Fruit fly (Drosophila melanogaster) whole organism, wandering third instar larva: ENCODE results near the gene eIF2beta.

Source experiments
- Abd-B ChIP-seq: fragments of >200 bp; optimal IDR thresholded peaks from 2 replicates; lab custom pipeline; 2017; ENCODE audit warnings: missing biosample characterization, missing genetic modification characterization
- CG32264 ChIP-seq: fragments of 200-800 bp; sonication (Bioruptor generic); optimal IDR thresholded peaks from 2 replicates; lab custom pipeline; 2016; ENCODE audit warnings: missing biosample characterization, missing genetic modification characterization
- CG9705 ChIP-seq: fragments of 200-800 bp; sonication (Bioruptor generic); optimal IDR thresholded peaks from 2 replicates; lab custom pipeline; 2018; ENCODE audit warnings: missing biosample characterization, mild to moderate bottlenecking, missing genetic modification characterization
- CrebA ChIP-seq: fragments of 200-800 bp; sonication (Bioruptor generic); optimal IDR thresholded peaks from 2 replicates; lab custom pipeline; 2016; ENCODE audit warnings: missing biosample characterization, mild to moderate bottlenecking, missing genetic modification characterization, borderline replicate concordance
- Dfd ChIP-seq: fragments of >200 bp; optimal IDR thresholded peaks from 2 replicates; lab custom pipeline; 2017; ENCODE audit warnings: missing biosample characterization, missing genetic modification characterization
- Dif ChIP-seq: fragments of 200-275, 200-300 bp; sonication (Bioruptor generic); optimal IDR thresholded peaks from 2 replicates; lab custom pipeline; 2018; ENCODE audit warnings: missing biosample characterization, missing genetic modification characterization; ENCODE audit not compliant: partially characterized antibody
- GATAd ChIP-seq: sonication (Bioruptor generic); optimal IDR thresholded peaks from 2 replicates; lab custom pipeline; 2016; ENCODE audit warnings: missing biosample characterization, missing genetic modification characterization
- HLH106 ChIP-seq: fragments of 200-800 bp; optimal IDR thresholded peaks from 3 replicates; lab custom pipeline; 2019; ENCODE audit warnings: missing biosample characterization, mild to moderate bottlenecking, missing genetic modification characterization, moderate library complexity
- Hnf4 ChIP-seq: fragments of 200-800 bp; sonication (Bioruptor generic); optimal IDR thresholded peaks from 2 replicates; lab custom pipeline; 2016; ENCODE audit warnings: missing biosample characterization, mild to moderate bottlenecking, missing genetic modification characterization
- Hr78 ChIP-seq: fragments of >200 bp; optimal IDR thresholded peaks from 2 replicates; lab custom pipeline; 2017; ENCODE audit warnings: missing biosample characterization, missing genetic modification characterization
- Hr83 ChIP-seq: fragments of 200-300 bp; sonication (Bioruptor generic); optimal IDR thresholded peaks from 2 replicates; lab custom pipeline; 2016; ENCODE audit warnings: missing biosample characterization, mild to moderate bottlenecking, missing genetic modification characterization, moderate library complexity; ENCODE audit not compliant: poor library complexity, severe bottlenecking
- Jra ChIP-seq: sonication (Bioruptor generic); optimal IDR thresholded peaks from 2 replicates; lab custom pipeline; 2016; ENCODE audit warnings: missing biosample characterization, missing genetic modification characterization
- Mio ChIP-seq: sonication (Bioruptor generic); optimal IDR thresholded peaks from 2 replicates; lab custom pipeline; 2016; ENCODE audit warnings: missing biosample characterization, missing genetic modification characterization
- Myc ChIP-seq: fragments of >200 bp; optimal IDR thresholded peaks from 2 replicates; lab custom pipeline; 2017
- N ChIP-seq: fragments of >200 bp; optimal IDR thresholded peaks from 2 replicates; lab custom pipeline; 2018; ENCODE audit warnings: missing biosample characterization, missing external identifiers, missing genetic modification characterization
- OdsH ChIP-seq: fragments of 200-800 bp; sonication (Bioruptor generic); optimal IDR thresholded peaks from 2 replicates; lab custom pipeline; 2016; ENCODE audit warnings: missing biosample characterization, mild to moderate bottlenecking, missing genetic modification characterization
- Rel ChIP-seq, 2 experiments: fragments of 200-800 bp; sonication (Bioruptor generic) in 1 of 2; optimal IDR thresholded peaks; 2 replicates in 1 of 2; 3 replicates in 1 of 2; lab custom pipeline; 2016 to 2019; ENCODE audit warnings: mild to moderate bottlenecking in 2 of 2, missing biosample characterization in 2 of 2, missing genetic modification characterization in 2 of 2, moderate library complexity in 1 of 2
- Sp1 ChIP-seq: fragments of 200-800 bp; sonication (Bioruptor generic); optimal IDR thresholded peaks from 3 replicates; lab custom pipeline; 2019; ENCODE audit warnings: missing biosample characterization, mild to moderate bottlenecking, missing genetic modification characterization, moderate library complexity
- Vsx2 ChIP-seq: fragments of 200-300, 225-300 bp; sonication (Bioruptor generic); optimal IDR thresholded peaks from 2 replicates; lab custom pipeline; 2018; ENCODE audit warnings: missing biosample characterization, missing genetic modification characterization; ENCODE audit not compliant: partially characterized antibody
- br ChIP-seq: fragments of 200-800 bp; sonication (Bioruptor generic); optimal IDR thresholded peaks from 2 replicates; lab custom pipeline; 2016; ENCODE audit warnings: missing biosample characterization, missing genetic modification characterization
- brk ChIP-seq: fragments of 200-800 bp; sonication (Bioruptor generic); optimal IDR thresholded peaks from 2 replicates; lab custom pipeline; 2016; ENCODE audit warnings: missing biosample characterization, mild to moderate bottlenecking, missing genetic modification characterization
- dl ChIP-seq, 2 experiments: fragments of 175-275, 200-275 bp in 1 of 2; fragments of 200-275 bp in 1 of 2; sonication (Bioruptor generic); optimal IDR thresholded peaks; lab custom pipeline; 2018; ENCODE audit warnings: mild to moderate bottlenecking in 2 of 2, missing biosample characterization in 2 of 2, missing genetic modification characterization in 2 of 2, moderate library complexity in 2 of 2; ENCODE audit not compliant: partially characterized antibody in 2 of 2, insufficient read depth in 1 of 2
- dmrt93B ChIP-seq: fragments of 200-800 bp; sonication (Bioruptor generic); optimal IDR thresholded peaks from 2 replicates; lab custom pipeline; 2018; ENCODE audit warnings: missing biosample characterization, mild to moderate bottlenecking, missing genetic modification characterization
- dsf ChIP-seq: sonication (Bioruptor generic); optimal IDR thresholded peaks from 2 replicates; lab custom pipeline; 2016; ENCODE audit warnings: missing biosample characterization, missing genetic modification characterization, borderline replicate concordance
- ey ChIP-seq: fragments of 200-800 bp; sonication (Bioruptor generic); optimal IDR thresholded peaks from 2 replicates; lab custom pipeline; 2016; ENCODE audit warnings: missing biosample characterization, missing genetic modification characterization
- foxo ChIP-seq, 2 experiments: fragments of 200-800 bp; sonication (Bioruptor generic); optimal IDR thresholded peaks; 2 replicates in 1 of 2; 3 replicates in 1 of 2; lab custom pipeline; 2016 to 2017; ENCODE audit warnings: missing biosample characterization in 2 of 2, missing genetic modification characterization in 2 of 2
- fru ChIP-seq: fragments of 200-800 bp; sonication (Bioruptor generic); optimal IDR thresholded peaks from 3 replicates; lab custom pipeline; 2016; ENCODE audit warnings: missing biosample characterization, mild to moderate bottlenecking, missing genetic modification characterization
- h ChIP-seq: fragments of 200-800 bp; sonication (Bioruptor generic); optimal IDR thresholded peaks from 3 replicates; lab custom pipeline; 2016; ENCODE audit warnings: missing biosample characterization, mild to moderate bottlenecking, missing genetic modification characterization
- jim ChIP-seq: fragments of 175-275, 200-325 bp; sonication (Bioruptor generic); optimal IDR thresholded peaks from 2 replicates; lab custom pipeline; 2016; ENCODE audit warnings: missing biosample characterization, mild to moderate bottlenecking, missing genetic modification characterization
- lola ChIP-seq: fragments of >200 bp; optimal IDR thresholded peaks from 2 replicates; lab custom pipeline; 2017; ENCODE audit warnings: missing biosample characterization, missing genetic modification characterization
- pan ChIP-seq: fragments of >200 bp; optimal IDR thresholded peaks from 2 replicates; lab custom pipeline; 2017
- psq ChIP-seq: fragments of 200-800 bp; sonication (Bioruptor generic); optimal IDR thresholded peaks from 3 replicates; lab custom pipeline; 2017; ENCODE audit warnings: missing biosample characterization, mild to moderate bottlenecking, missing genetic modification characterization, moderate library complexity
- rgr ChIP-seq: fragments of 200-800 bp; sonication (Bioruptor generic); optimal IDR thresholded peaks from 3 replicates; lab custom pipeline; 2016; ENCODE audit warnings: missing biosample characterization, mild to moderate bottlenecking, missing genetic modification characterization
- sage ChIP-seq: fragments of 200-800 bp; sonication (Bioruptor generic); optimal IDR thresholded peaks from 2 replicates; lab custom pipeline; 2016; ENCODE audit warnings: missing biosample characterization, mild to moderate bottlenecking, missing genetic modification characterization
- sv ChIP-seq: fragments of 200-800 bp; sonication (Bioruptor generic); optimal IDR thresholded peaks from 3 replicates; lab custom pipeline; 2016; ENCODE audit warnings: missing biosample characterization, missing genetic modification characterization
- tai ChIP-seq: sonication (Bioruptor generic); optimal IDR thresholded peaks from 2 replicates; lab custom pipeline; 2016; ENCODE audit warnings: missing biosample characterization, missing genetic modification characterization
- usp ChIP-seq: fragments of >200 bp; optimal IDR thresholded peaks from 2 replicates; lab custom pipeline; 2017; ENCODE audit warnings: missing biosample characterization, missing genetic modification characterization
- woc ChIP-seq: sonication (Bioruptor generic); optimal IDR thresholded peaks from 2 replicates; lab custom pipeline; 2016; ENCODE audit warnings: missing biosample characterization, mild to moderate bottlenecking, missing genetic modification characterization

The eIF2beta gene

DNA sequence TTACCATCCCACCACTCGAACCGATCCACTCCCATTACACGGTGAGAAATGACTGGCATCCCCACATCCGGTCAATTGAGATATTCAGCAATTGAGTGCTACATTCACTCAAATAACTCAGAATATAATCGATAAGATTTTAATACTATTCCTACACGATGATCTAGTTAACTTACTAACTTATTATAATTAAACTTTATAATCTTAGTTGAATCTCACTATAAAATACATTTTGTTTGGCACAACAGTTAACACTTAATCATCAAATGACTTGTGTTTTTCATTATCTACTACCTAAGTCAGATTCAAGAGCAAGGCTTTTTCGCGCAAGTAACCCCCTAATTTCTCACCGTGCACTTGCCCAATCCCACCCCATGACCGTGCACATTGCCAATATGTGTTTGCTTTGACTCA, 31.2 kb downstream of the eIF2beta start:
- TF ChIP-seq psq (GFP tag; lab: Kevin White, UChicago) (peak; percentile 81), Mio (peak; percentile 12), Hr83 (no peak), tai (no peak), jim (GFP tag; lab: Kevin White, UChicago) (no peak), ey (GFP tag; lab: Kevin White, UChicago) (peak; percentile 87), Myc (lab: Kevin White, UChicago) (no peak), Rel (GFP tag; optimal IDR thresholded peaks at IDR 0.05; lab: Kevin White, UChicago) (no peak), Rel (tag; optimal IDR thresholded peaks at IDR 0.05; lab: Kevin White, UChicago) (peak; percentile 49), CG9705 (GFP tag; lab: Kevin White, UChicago) (peak; percentile 81), GATAd (no peak), Vsx2 (GFP tag; lab: Kevin White, UChicago) (no peak), dl (GFP tag; optimal IDR thresholded peaks at IDR 0.05; lab: Kevin White, UChicago; ENCODE audit: insufficient read depth in 1 of 2, partially characterized antibody in 2 of 2) (no peak), CrebA (GFP tag; lab: Kevin White, UChicago) (no peak), dsf (GFP tag; lab: Kevin White, UChicago) (peak; percentile 18), woc (GFP tag; lab: Kevin White, UChicago) (peak; percentile 83), Hr78 (no peak), OdsH (GFP tag; lab: Kevin White, UChicago) (peak; percentile 86), Sp1 (GFP tag; lab: Kevin White, UChicago) (peak; percentile 91), dmrt93B (GFP tag; lab: Kevin White, UChicago) (peak; percentile 86), N (no peak), HLH106 (tag; lab: Kevin White, UChicago) (peak; percentile 90), pan (no peak), Abd-B (GFP tag; lab: Kevin White, UChicago) (no peak), rgr (GFP tag; lab: Kevin White, UChicago) (peak; percentile 81), usp (GFP tag; lab: Kevin White, UChicago) (no peak), CG32264 (GFP tag; lab: Kevin White, UChicago) (peak; percentile 57), Dfd (GFP tag; lab: Kevin White, UChicago) (no peak), brk (GFP tag; lab: Kevin White, UChicago) (no peak), Dif (GFP tag; lab: Kevin White, UChicago) (no peak), br (GFP tag; lab: Kevin White, UChicago) (peak; percentile 82), lola (GFP tag; lab: Kevin White, UChicago) (no peak), h (GFP tag; lab: Kevin White, UChicago) (peak; percentile 88), Jra (peak; percentile 3), foxo (GFP tag; optimal IDR thresholded peaks at IDR 0.05; lab: Kevin White, UChicago) (peak in 1 of 2 experiments; percentile 87), fru (GFP tag; lab: Kevin White, UChicago) (peak; percentile 88), sage (GFP tag; lab: Kevin White, UChicago) (peak; percentile 70), Hnf4 (GFP tag; lab: Kevin White, UChicago) (peak; percentile 69), sv (GFP tag; lab: Kevin White, UChicago) (no peak)

- TF ChIP-seq woc (GFP tag; lab: Kevin White, UChicago) (no peak), Dfd (GFP tag; lab: Kevin White, UChicago) (no peak), psq (GFP tag; lab: Kevin White, UChicago) (no peak), Hr78 (no peak), Mio (no peak), CrebA (GFP tag; lab: Kevin White, UChicago) (no peak), dl (GFP tag; optimal IDR thresholded peaks at IDR 0.05; lab: Kevin White, UChicago; ENCODE audit: insufficient read depth in 1 of 2, partially characterized antibody in 2 of 2) (no peak), lola (GFP tag; lab: Kevin White, UChicago) (no peak), sage (GFP tag; lab: Kevin White, UChicago) (no peak), h (GFP tag; lab: Kevin White, UChicago) (no peak), tai (no peak), HLH106 (tag; lab: Kevin White, UChicago) (no peak), rgr (GFP tag; lab: Kevin White, UChicago) (no peak), jim (GFP tag; lab: Kevin White, UChicago) (no peak)
These were observed 32.3 kb downstream of the eIF2beta start for dm6 chr3L:12494273-12494672.
